Worm (Caenorhabditis elegans): ENCODE measurements around the gene lelo-2.

ce11 chrIII:1372563-1372962 lies 54.5 kb downstream of the lelo-2 start:
- TF ChIP-seq snpc-4 (tag; optimal IDR thresholded peaks at IDR 0.05) = no peak
- no peak for TF ChIP-seq lsy-2 (tag; optimal IDR thresholded peaks at IDR 0.05)
- TF ChIP-seq R02D3.7 (tag; optimal IDR thresholded peaks at IDR 0.05) = no peak
- no peak for TF ChIP-seq peb-1 (tag; optimal IDR thresholded peaks at IDR 0.05)
- no peak for TF ChIP-seq sma-9 (GFP tag; optimal IDR thresholded peaks at IDR 0.05)
- TF ChIP-seq sma-9 (tag; optimal IDR thresholded peaks at IDR 0.05) = no peak
- no peak for TF ChIP-seq ztf-1 (GFP tag; conservative IDR thresholded peaks at IDR 0.05)
